Fruit fly (Drosophila melanogaster): ENCODE measurements around the gene Nup205.

The Nup205 gene

dm6 chrX:19848342-19848793 is 3.6 kb upstream of the Nup205 start (continued):
- peak; percentile 73 for TF ChIP-seq CG8944 (GFP tag; optimal IDR thresholded peaks at IDR 0.05)
- TF ChIP-seq Hand (GFP tag; optimal IDR thresholded peaks at IDR 0.05), result no peak
- peak; percentile 66 for TF ChIP-seq CG17359 (tag; optimal IDR thresholded peaks at IDR 0.05)
- peak; percentile 60 for TF ChIP-seq dmrt99B (tag; optimal IDR thresholded peaks at IDR 0.05)
- TF ChIP-seq chif (GFP tag; optimal IDR thresholded peaks at IDR 0.05), result peak; percentile 62 to 72
- TF ChIP-seq CG4328 (GFP tag; optimal IDR thresholded peaks at IDR 0.05), result no peak
- TF ChIP-seq CG10366 (GFP tag; IDR thresholded peaks at IDR 0.05), result peak; percentile 66
- peak; percentile 54 for TF ChIP-seq CG1024 (GFP tag; IDR thresholded peaks at IDR 0.05)
- TF ChIP-seq CG15696 (tag; optimal IDR thresholded peaks at IDR 0.05), result peak; percentile 49
- TF ChIP-seq Spps (tag; optimal IDR thresholded peaks at IDR 0.05), result peak; percentile 34
- peak; percentile 36; the same call in 1 of the 3 replicates for TF ChIP-seq CG16813 (GFP tag; IDR thresholded peaks at IDR 0.05; ENCODE audit: partially characterized antibody)
- peak; percentile 82 for TF ChIP-seq CG1603 (tag; optimal IDR thresholded peaks at IDR 0.05)
- peak; percentile 49 for TF ChIP-seq CG4730 (GFP tag; IDR thresholded peaks at IDR 0.05)
- no peak for TF ChIP-seq Lpt (GFP tag; optimal IDR thresholded peaks at IDR 0.05)
- peak; percentile 79 for TF ChIP-seq HLH54F (GFP tag; optimal IDR thresholded peaks at IDR 0.05)
- TF ChIP-seq Usf (GFP tag; optimal IDR thresholded peaks at IDR 0.05), result no peak
- TF ChIP-seq gem (tag; optimal IDR thresholded peaks at IDR 0.05), result peak; percentile 74
- no peak for TF ChIP-seq CG15011 (GFP tag; optimal IDR thresholded peaks at IDR 0.05)
- TF ChIP-seq Blimp-1 (GFP tag; optimal IDR thresholded peaks at IDR 0.05), result peak; percentile 45
- TF ChIP-seq CG8478 (optimal IDR thresholded peaks at IDR 0.05), result no peak
- TF ChIP-seq Hr78 (GFP tag; optimal IDR thresholded peaks at IDR 0.05), result no peak
- peak; percentile 57; the same call in 1 of the 2 replicates for TF ChIP-seq sim (GFP tag; IDR thresholded peaks at IDR 0.05)
- no peak for TF ChIP-seq Sin3A (optimal IDR thresholded peaks at IDR 0.05)
- TF ChIP-seq CG9797 (GFP tag; optimal IDR thresholded peaks at IDR 0.05), result no peak
- TF ChIP-seq CG34422 (GFP tag; IDR thresholded peaks at IDR 0.05), result peak; percentile 70
- TF ChIP-seq gsb (GFP tag; IDR thresholded peaks at IDR 0.05), result 0 out of 2 replicates have a peak, but pooled peaks have one; percentile 39
- peak; percentile 74 for TF ChIP-seq CG17829 (tag; optimal IDR thresholded peaks at IDR 0.05)
- TF ChIP-seq NK7.1 (GFP tag; optimal IDR thresholded peaks at IDR 0.05), result peak; percentile 54
- TF ChIP-seq wdn (GFP tag; IDR thresholded peaks at IDR 0.05), result peak; percentile 51; the same call in 1 of the 2 replicates
- peak; percentile 50; the same call in 2 of the 3 replicates for TF ChIP-seq knrl (GFP tag; IDR thresholded peaks at IDR 0.05; ENCODE audit: partially characterized antibody)
- peak; percentile 70 for TF ChIP-seq jumu (GFP tag; optimal IDR thresholded peaks at IDR 0.05)
- peak; percentile 83 for TF ChIP-seq CG32532 (GFP tag; IDR thresholded peaks at IDR 0.05)
- TF ChIP-seq Ets65A (GFP tag), result peak; percentile 98
- peak; percentile 30; the same call in 1 of the 2 replicates for TF ChIP-seq Oaz (GFP tag; IDR thresholded peaks at IDR 0.05)
- TF ChIP-seq schlank (tag; optimal IDR thresholded peaks at IDR 0.05), result peak; percentile 49
- TF ChIP-seq CG2116 (GFP tag; optimal IDR thresholded peaks at IDR 0.05), result peak; percentile 56
- peak; percentile 59 for TF ChIP-seq CG1529 (GFP tag; optimal IDR thresholded peaks at IDR 0.05)
- TF ChIP-seq zen2 (GFP tag; IDR thresholded peaks at IDR 0.05; ENCODE audit: partially characterized antibody), result peak; percentile 72
- TF ChIP-seq Scr (GFP tag; IDR thresholded peaks at IDR 0.05; ENCODE audit: partially characterized antibody), result peak; percentile 42; the same call in 1 of the 2 replicates
- no peak for TF ChIP-seq vnd (GFP tag; IDR thresholded peaks at IDR 0.05; ENCODE audit: partially characterized antibody)
- peak; percentile 52 for TF ChIP-seq unpg (GFP tag; optimal IDR thresholded peaks at IDR 0.05)
- peak; percentile 43; the same call in 1 of the 2 replicates for TF ChIP-seq CG10959 (GFP tag; IDR thresholded peaks at IDR 0.05)
- peak; percentile 32 for TF ChIP-seq kah (GFP tag; optimal IDR thresholded peaks at IDR 0.05)
- TF ChIP-seq unc-4 (GFP tag; IDR thresholded peaks at IDR 0.05; ENCODE audit: partially characterized antibody), result peak; percentile 36; the same call in 1 of the 2 replicates
- peak; percentile 78 for TF ChIP-seq so (GFP tag; IDR thresholded peaks at IDR 0.05)
- peak; percentile 56 for TF ChIP-seq trh (GFP tag; optimal IDR thresholded peaks at IDR 0.05)
- TF ChIP-seq sisA (GFP tag; IDR thresholded peaks at IDR 0.05), result peak; percentile 77
- peak; percentile 48; the same call in 1 of the 2 replicates for TF ChIP-seq CG10321 (GFP tag; IDR thresholded peaks at IDR 0.05)
- TF ChIP-seq CG4404 (GFP tag; IDR thresholded peaks at IDR 0.05), result peak; percentile 31
- TF ChIP-seq Gug (GFP tag; IDR thresholded peaks at IDR 0.05), result peak; percentile 76; the same call in 3 of the 4 replicates

Measured in whole organism, embryonic.